Fruit fly (Drosophila melanogaster): ENCODE results near the gene CG13766.

dm6 chr2L:6551452-6551851, 14.5 kb downstream of the CG13766 start:
- TF ChIP-seq psq (optimal IDR thresholded peaks at IDR 0.05) (no peak), ttk (optimal IDR thresholded peaks at IDR 0.05) (no peak), Sin3A (optimal IDR thresholded peaks at IDR 0.05) (no peak)

Data from Kc167 (cell line).